Fruit fly (Drosophila melanogaster): ENCODE data around the gene Usp14.

DNA sequence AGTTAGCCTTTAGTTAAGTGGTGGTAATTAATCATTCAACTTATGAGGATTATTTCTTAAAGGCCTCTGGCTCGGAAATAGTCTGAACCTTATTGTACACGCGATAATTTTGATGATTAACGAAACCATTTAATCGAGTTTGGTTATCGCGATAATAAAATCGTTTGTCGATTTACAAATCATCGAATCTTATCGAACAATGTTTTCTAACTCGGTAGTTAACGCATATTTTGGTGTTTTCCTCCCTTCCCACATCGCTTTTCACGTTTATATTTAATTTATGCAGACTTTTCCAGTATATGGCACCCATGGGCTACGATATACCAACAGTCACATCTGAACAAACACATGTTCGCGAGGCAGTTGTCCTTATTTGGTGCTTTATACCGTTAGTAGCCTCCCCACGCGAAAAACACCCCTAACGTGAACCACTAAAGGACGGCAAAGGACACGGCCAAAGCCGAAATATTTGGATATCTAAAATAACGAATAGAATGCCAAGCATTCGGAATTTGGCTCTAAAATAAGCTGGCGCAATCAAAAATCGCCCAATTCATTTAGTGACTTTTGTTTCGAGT is 29.9 kb upstream of the Usp14 start, which contains the start of gene Frmd5:
- TF ChIP-seq Dfd (GFP tag; optimal IDR thresholded peaks at IDR 0.05) (no peak), sage (GFP tag; optimal IDR thresholded peaks at IDR 0.05) (no peak), h (GFP tag; optimal IDR thresholded peaks at IDR 0.05) (no peak), Myc (optimal IDR thresholded peaks at IDR 0.05) (no peak), usp (GFP tag; optimal IDR thresholded peaks at IDR 0.05) (no peak), fru (GFP tag; optimal IDR thresholded peaks at IDR 0.05) (no peak), pan (optimal IDR thresholded peaks at IDR 0.05) (no peak), brk (GFP tag; optimal IDR thresholded peaks at IDR 0.05) (no peak), CG9705 (GFP tag; optimal IDR thresholded peaks at IDR 0.05) (no peak), dmrt93B (GFP tag; optimal IDR thresholded peaks at IDR 0.05) (no peak)

All from whole organism, wandering third instar larva.